Worm (Caenorhabditis elegans) whole organism, L1 larva: ENCODE results near the gene Y51H7C.41.
A peak's percentile ranks its signal among the peaks of the same experiment; 100 is the strongest.

Experiments
- C04F5.9 ChIP-seq: sonication (generic microtip); optimal IDR thresholded peaks from 2 replicates; lab custom pipeline; 2016; ENCODE audit warnings: missing genetic modification characterization, missing compliant biosample characterization
- C16A3.4 ChIP-seq: fragments of 150-350 bp; optimal IDR thresholded peaks from 2 replicates; lab custom pipeline; 2014; ENCODE audit warnings: missing biosample characterization, missing genetic modification characterization
- F16B12.6 ChIP-seq: fragments of 150-350 bp; optimal IDR thresholded peaks from 2 replicates; lab custom pipeline; 2014; ENCODE audit warnings: missing biosample characterization, missing genetic modification characterization
- Y116A8C.19 ChIP-seq: sonication (generic microtip); optimal IDR thresholded peaks from 2 replicates; lab custom pipeline; 2016; ENCODE audit warnings: missing compliant biosample characterization, missing genetic modification characterization, borderline replicate concordance
- aha-1 ChIP-seq: fragments of 150-350 bp; optimal IDR thresholded peaks from 2 replicates; lab custom pipeline; 2014; ENCODE audit warnings: missing biosample characterization, missing genetic modification characterization
- aly-2 ChIP-seq: fragments of 150-350 bp; optimal IDR thresholded peaks from 2 replicates; lab custom pipeline; 2014; ENCODE audit warnings: missing biosample characterization, missing genetic modification characterization
- ceh-8 ChIP-seq: fragments of 200-800 bp; sonication (Bioruptor generic); optimal IDR thresholded peaks from 2 replicates; lab custom pipeline; 2018; ENCODE audit warnings: mild to moderate bottlenecking, missing genetic modification characterization, moderate library complexity, missing compliant biosample characterization
- ceh-82 ChIP-seq, 3 experiments: fragments of 150-350 bp in 1 of 3; sonication (generic microtip) in 2 of 3; optimal IDR thresholded peaks; 2 replicates each; lab custom pipeline; 2014 to 2017; ENCODE audit warnings: missing biosample characterization in 3 of 3, missing genetic modification characterization in 3 of 3
- dsc-1 ChIP-seq: sonication (generic microtip); optimal IDR thresholded peaks from 2 replicates; lab custom pipeline; 2016; ENCODE audit warnings: mild to moderate bottlenecking, missing genetic modification characterization, missing compliant biosample characterization
- efl-3 ChIP-seq: fragments of 200-800 bp; sonication (Bioruptor generic); optimal IDR thresholded peaks from 2 replicates; lab custom pipeline; 2018; ENCODE audit warnings: mild to moderate bottlenecking, missing genetic modification characterization, missing compliant biosample characterization
- egl-13 ChIP-seq: sonication (generic microtip); optimal IDR thresholded peaks from 2 replicates; lab custom pipeline; 2016; ENCODE audit warnings: missing genotype, missing genetic modification reagents, missing genetic modification characterization, missing compliant biosample characterization
- egl-27 ChIP-seq, 2 experiments: fragments of 150-350 bp in 1 of 2; sonication (generic microtip); optimal IDR thresholded peaks; 3 replicates each; lab custom pipeline; 2017 to 2018; ENCODE audit warnings: missing biosample characterization in 2 of 2, missing genetic modification characterization in 2 of 2, missing genetic modification reagents in 2 of 2
- elt-2 ChIP-seq: sonication (generic microtip); optimal IDR thresholded peaks from 2 replicates; lab custom pipeline; 2016; ENCODE audit warnings: missing genetic modification characterization, mild to moderate bottlenecking, inconsistent platforms, missing compliant biosample characterization, missing genetic modification reagents
- elt-3 ChIP-seq, 6 experiments: fragments of 150-350 bp in 1 of 6; sonication (generic microtip); optimal IDR thresholded peaks; 2 replicates each; lab custom pipeline; 2017 to 2018; ENCODE audit warnings: missing biosample characterization in 6 of 6, missing genetic modification characterization in 6 of 6, inconsistent platforms in 1 of 6
- ets-5 ChIP-seq: fragments of 200-800 bp; sonication (Bioruptor generic); IDR thresholded peaks from 2 replicates; pipeline ENCODE4 v1.3.6; 2022; ENCODE audit warnings: missing genetic modification characterization, missing compliant biosample characterization
- fkh-10 ChIP-seq: sonication (generic microtip); optimal IDR thresholded peaks from 2 replicates; lab custom pipeline; 2017; ENCODE audit warnings: missing biosample characterization, missing genetic modification reagents, missing genetic modification characterization
- grh-1 ChIP-seq: fragments of 200-800 bp; sonication (Bioruptor generic); IDR thresholded peaks from 2 replicates; pipeline ENCODE4 v1.3.6; 2022; ENCODE audit warnings: missing genetic modification reagents, missing genetic modification characterization, missing compliant biosample characterization
- hlh-17 ChIP-seq: fragments of 200-800 bp; sonication (Bioruptor generic); optimal IDR thresholded peaks from 2 replicates; lab custom pipeline; 2018; ENCODE audit warnings: missing genetic modification characterization, mild to moderate bottlenecking, missing compliant biosample characterization, moderate library complexity, borderline replicate concordance
- hlh-4 ChIP-seq: sonication (generic microtip); optimal IDR thresholded peaks from 2 replicates; lab custom pipeline; 2016; ENCODE audit warnings: mild to moderate bottlenecking, missing genetic modification characterization, missing compliant biosample characterization
- hpl-2 ChIP-seq: fragments of 150-350 bp; optimal IDR thresholded peaks from 2 replicates; lab custom pipeline; 2014; ENCODE audit warnings: missing biosample characterization, missing genetic modification reagents, missing genetic modification characterization
- irx-1 ChIP-seq: sonication (generic microtip); optimal IDR thresholded peaks from 2 replicates; lab custom pipeline; 2016; ENCODE audit warnings: missing genetic modification characterization, missing compliant biosample characterization
- jun-1 ChIP-seq: fragments of 150-350 bp; optimal IDR thresholded peaks from 2 replicates; lab custom pipeline; 2014; ENCODE audit warnings: missing biosample characterization, missing genetic modification reagents, missing genetic modification characterization
- lin-13 ChIP-seq: fragments of 150-350 bp; optimal IDR thresholded peaks from 2 replicates; lab custom pipeline; 2014; ENCODE audit warnings: missing biosample characterization, missing genetic modification reagents, missing genetic modification characterization
- lin-14 ChIP-seq: fragments of 200-800 bp; sonication (Bioruptor generic); optimal IDR thresholded peaks from 2 replicates; lab custom pipeline; 2018; ENCODE audit warnings: mild to moderate bottlenecking, missing genetic modification characterization, moderate library complexity, missing compliant biosample characterization
- lin-35 ChIP-seq, 2 experiments: fragments of 150-350 bp; optimal IDR thresholded peaks; 2 replicates each; lab custom pipeline; 2014; ENCODE audit warnings: missing biosample characterization in 2 of 2, missing genetic modification characterization in 2 of 2, missing genetic modification reagents in 2 of 2
- lsy-2 ChIP-seq, 2 experiments: fragments of 150-350 bp; optimal IDR thresholded peaks; 2 replicates each; lab custom pipeline; 2014; ENCODE audit warnings: missing biosample characterization in 2 of 2, missing genetic modification characterization in 2 of 2
- mdl-1 ChIP-seq, 2 experiments: fragments of 150-350 bp; optimal IDR thresholded peaks; 2 replicates each; lab custom pipeline; 2014 to 2017; ENCODE audit warnings: missing biosample characterization in 2 of 2, missing genetic modification characterization in 2 of 2, inconsistent platforms in 1 of 2
- mep-1 ChIP-seq: fragments of 150-350 bp; optimal IDR thresholded peaks from 2 replicates; lab custom pipeline; 2014; ENCODE audit warnings: missing biosample characterization, missing genetic modification characterization
- nhr-12 ChIP-seq: sonication (generic microtip); optimal IDR thresholded peaks from 2 replicates; lab custom pipeline; 2017; ENCODE audit warnings: missing biosample characterization, missing genetic modification characterization
- nhr-19 ChIP-seq: fragments of 200-800 bp; sonication (Bioruptor generic); conservative IDR thresholded peaks from 2 replicates; pipeline ENCODE4 v1.3.6; 2022; ENCODE audit warnings: missing genetic modification characterization, missing compliant biosample characterization
- nhr-237 ChIP-seq: fragments of 150-350 bp; optimal IDR thresholded peaks from 2 replicates; lab custom pipeline; 2014; ENCODE audit warnings: missing biosample characterization, missing genetic modification characterization
- nhr-28 ChIP-seq: fragments of 150-350 bp; optimal IDR thresholded peaks from 2 replicates; lab custom pipeline; 2014; ENCODE audit warnings: missing biosample characterization, missing genetic modification characterization
- nhr-71 ChIP-seq: sonication (generic microtip); optimal IDR thresholded peaks from 2 replicates; lab custom pipeline; 2016; ENCODE audit warnings: mild to moderate bottlenecking, missing genetic modification characterization, moderate library complexity, missing compliant biosample characterization
- nhr-76 ChIP-seq: sonication (generic microtip); optimal IDR thresholded peaks from 2 replicates; lab custom pipeline; 2017; ENCODE audit warnings: missing biosample characterization, missing genetic modification characterization
- nhr-77 ChIP-seq: fragments of 150-350 bp; optimal IDR thresholded peaks from 2 replicates; lab custom pipeline; 2014; ENCODE audit warnings: missing biosample characterization, missing genetic modification characterization
- nhr-85 ChIP-seq: sonication (generic microtip); peaks from one replicate; lab custom pipeline; 2016; ENCODE audit warnings: missing genetic modification characterization, inconsistent platforms, missing compliant biosample characterization
- nhr-90 ChIP-seq: sonication (generic microtip); optimal IDR thresholded peaks from 2 replicates; lab custom pipeline; 2016; ENCODE audit warnings: mild to moderate bottlenecking, missing genetic modification characterization, missing compliant biosample characterization; ENCODE audit not compliant: poor library complexity
- pax-3 ChIP-seq: fragments of 200-800 bp; sonication (Bioruptor generic); optimal IDR thresholded peaks from 2 replicates; lab custom pipeline; 2018; ENCODE audit warnings: mild to moderate bottlenecking, missing genetic modification characterization, moderate library complexity, missing compliant biosample characterization
- rnt-1 ChIP-seq: sonication (generic microtip); optimal IDR thresholded peaks from 2 replicates; lab custom pipeline; 2016; ENCODE audit warnings: mild to moderate bottlenecking, missing genetic modification characterization, moderate library complexity, missing compliant biosample characterization
- skn-1 ChIP-seq: fragments of 150-350 bp; optimal IDR thresholded peaks from 2 replicates; lab custom pipeline; 2014; ENCODE audit warnings: missing biosample characterization, missing genetic modification characterization
- snpc-4 ChIP-seq: fragments of 150-350 bp; optimal IDR thresholded peaks from 2 replicates; lab custom pipeline; 2014; ENCODE audit warnings: missing biosample characterization, missing genetic modification characterization
- snu-23 ChIP-seq: sonication (generic microtip); optimal IDR thresholded peaks from 2 replicates; lab custom pipeline; 2016; ENCODE audit warnings: missing genetic modification characterization, missing compliant biosample characterization
- sox-4 ChIP-seq: sonication (generic microtip); optimal IDR thresholded peaks from 2 replicates; lab custom pipeline; 2016; ENCODE audit warnings: missing genetic modification characterization, missing compliant biosample characterization
- sptf-1 ChIP-seq: fragments of 150-350 bp; optimal IDR thresholded peaks from 2 replicates; lab custom pipeline; 2014; ENCODE audit warnings: missing biosample characterization, missing genetic modification characterization
- sup-37 ChIP-seq: fragments of 200-800 bp; sonication (Bioruptor generic); optimal IDR thresholded peaks from 2 replicates; lab custom pipeline; 2018; ENCODE audit warnings: mild to moderate bottlenecking, missing genetic modification characterization, missing compliant biosample characterization
- swsn-7 ChIP-seq: sonication (generic microtip); optimal IDR thresholded peaks from 2 replicates; lab custom pipeline; 2016; ENCODE audit warnings: missing genetic modification characterization, missing compliant biosample characterization
- tbx-2 ChIP-seq: sonication (generic microtip); optimal IDR thresholded peaks from 2 replicates; lab custom pipeline; 2016; ENCODE audit warnings: missing genetic modification characterization, missing compliant biosample characterization
- tlp-1 ChIP-seq: fragments of 150-350 bp; optimal IDR thresholded peaks from 2 replicates; lab custom pipeline; 2014; ENCODE audit warnings: missing biosample characterization, missing genetic modification characterization
- unc-86 ChIP-seq: sonication (generic microtip); optimal IDR thresholded peaks from 2 replicates; lab custom pipeline; 2016; ENCODE audit warnings: missing genetic modification characterization, missing compliant biosample characterization
- vab-15 ChIP-seq: sonication (generic microtip); optimal IDR thresholded peaks from 2 replicates; lab custom pipeline; 2017; ENCODE audit warnings: missing genotype, mild to moderate bottlenecking, missing genetic modification characterization, missing compliant biosample characterization
- zag-1 ChIP-seq: fragments of 150-350 bp; optimal IDR thresholded peaks from 2 replicates; lab custom pipeline; 2014; ENCODE audit warnings: missing biosample characterization, missing genetic modification characterization
- zip-4 ChIP-seq: fragments of 200-800 bp; sonication (Bioruptor generic); optimal IDR thresholded peaks from 2 replicates; lab custom pipeline; 2018; ENCODE audit warnings: mild to moderate bottlenecking, missing genetic modification characterization, moderate library complexity, missing compliant biosample characterization
- ztf-4 ChIP-seq: fragments of 150-350 bp; optimal IDR thresholded peaks from 2 replicates; lab custom pipeline; 2014; ENCODE audit warnings: missing biosample characterization, missing genetic modification characterization

Y51H7C.41 gene

DNA sequence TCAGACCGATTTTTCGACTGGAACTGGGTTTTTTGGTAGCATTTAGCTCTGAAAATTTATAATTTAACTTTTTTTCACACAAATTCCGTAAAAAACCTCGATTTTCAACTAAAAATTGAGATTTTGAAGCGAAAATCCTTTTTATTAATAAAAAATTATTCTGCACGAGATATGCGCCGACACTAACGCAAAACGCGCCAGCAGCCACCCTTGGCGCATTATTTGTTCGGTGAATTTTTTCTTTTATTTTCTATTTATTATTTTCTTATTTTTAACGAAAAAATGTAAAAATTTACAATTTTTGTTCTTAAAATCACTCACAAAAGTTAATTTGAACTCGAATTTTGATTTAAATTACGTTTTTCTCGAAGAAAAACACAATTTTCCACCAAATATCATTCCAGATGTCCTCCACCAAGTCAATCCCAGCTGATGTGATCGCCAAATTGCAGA lies 928 bp upstream of the Y51H7C.41 start, which contains the start of gene Y51H7C.7 (continued):
- TF ChIP-seq unc-86 (tag; lab: Kevin White, UChicago): peak; percentile 66
- no peak for TF ChIP-seq efl-3 (GFP tag; lab: Kevin White, UChicago)
- peak; percentile 19 for TF ChIP-seq C04F5.9
- no peak for TF ChIP-seq ztf-4
- TF ChIP-seq zip-4 (GFP tag; lab: Kevin White, UChicago): no peak
- no peak for TF ChIP-seq fkh-10 (GFP tag; lab: Kevin White, UChicago)
- TF ChIP-seq nhr-76 (tag; lab: Kevin White, UChicago): no peak
- no peak for TF ChIP-seq Y116A8C.19 (tag; lab: Kevin White, UChicago)
- no peak for TF ChIP-seq pax-3 (tag; lab: Kevin White, UChicago)
- peak; percentile 71 for TF ChIP-seq swsn-7
- peak; percentile 37 to 66 for TF ChIP-seq lin-35 (GFP tag; optimal IDR thresholded peaks at IDR 0.05; lab: Kevin White, UChicago)
- no peak for TF ChIP-seq nhr-12 (tag; lab: Kevin White, UChicago)
- peak; percentile 10 for TF ChIP-seq sox-4 (tag; lab: Kevin White, UChicago)
- TF ChIP-seq sup-37 (GFP tag; lab: Kevin White, UChicago): no peak
- TF ChIP-seq aha-1: peak; percentile 4
- TF ChIP-seq nhr-237 (tag; lab: Kevin White, UChicago): no peak
- no peak for TF ChIP-seq ets-5
- no peak for TF ChIP-seq nhr-77 (tag; lab: Kevin White, UChicago)
- no peak for TF ChIP-seq hlh-17 (GFP tag; lab: Kevin White, UChicago)
- peak; percentile 12 for TF ChIP-seq lin-13 (GFP tag; lab: Kevin White, UChicago)
- TF ChIP-seq hpl-2 (GFP tag; lab: Kevin White, UChicago): no peak
- no peak for TF ChIP-seq aly-2 (tag; lab: Kevin White, UChicago)
- peak; percentile 74 for TF ChIP-seq snu-23 (GFP tag; lab: Kevin White, UChicago)
- no peak for TF ChIP-seq tlp-1 (tag; lab: Kevin White, UChicago)
- TF ChIP-seq F16B12.6 (tag; lab: Kevin White, UChicago): peak; percentile 55
- no peak for TF ChIP-seq vab-15
- TF ChIP-seq elt-3 (tag; optimal IDR thresholded peaks at IDR 0.05; lab: Kevin White, UChicago): peak in 2 of 6 experiments; percentile 16 to 49
- peak; percentile 27 for TF ChIP-seq C16A3.4 (tag; lab: Kevin White, UChicago)
- TF ChIP-seq egl-13 (tag; lab: Kevin White, UChicago): peak; percentile 48
- TF ChIP-seq nhr-90 (tag; lab: Kevin White, UChicago): peak; percentile 74
- TF ChIP-seq nhr-85 (tag; lab: Kevin White, UChicago): no peak
- no peak for TF ChIP-seq hlh-4 (tag; lab: Kevin White, UChicago)
- peak; percentile 76 for TF ChIP-seq dsc-1 (tag; lab: Kevin White, UChicago)
- TF ChIP-seq zag-1 (tag; lab: Kevin White, UChicago): no peak
- peak in 1 of 2 experiments; percentile 84 for TF ChIP-seq lsy-2 (tag; optimal IDR thresholded peaks at IDR 0.05; lab: Kevin White, UChicago)
- TF ChIP-seq tbx-2: peak; percentile 74
- TF ChIP-seq grh-1 (GFP tag; lab: Robert Waterston, UW): peak; percentile 54
- no peak for TF ChIP-seq nhr-28 (tag; lab: Kevin White, UChicago)
- peak; percentile 73 for TF ChIP-seq rnt-1 (tag; lab: Kevin White, UChicago)
- no peak for TF ChIP-seq jun-1
- TF ChIP-seq mdl-1 (tag; optimal IDR thresholded peaks at IDR 0.05; lab: Kevin White, UChicago): peak in 1 of 2 experiments; percentile 31
- TF ChIP-seq egl-27 (tag; optimal IDR thresholded peaks at IDR 0.05; lab: Kevin White, UChicago): no peak
- TF ChIP-seq mep-1 (tag; lab: Kevin White, UChicago): no peak
- no peak for TF ChIP-seq ceh-8
- TF ChIP-seq irx-1 (tag; lab: Kevin White, UChicago): peak; percentile 81
- TF ChIP-seq elt-2 (tag; lab: Kevin White, UChicago): peak; percentile 25
- TF ChIP-seq ceh-82 (tag; optimal IDR thresholded peaks at IDR 0.05; lab: Kevin White, UChicago): peak; percentile 72 to 90 (median 72)
- no peak for TF ChIP-seq nhr-71 (tag; lab: Kevin White, UChicago)
- no peak for TF ChIP-seq sptf-1 (tag; lab: Kevin White, UChicago)
- TF ChIP-seq lin-14 (GFP tag; lab: Kevin White, UChicago): no peak
- peak; percentile 65 for TF ChIP-seq nhr-19 (GFP tag; lab: Robert Waterston, UW)
- peak; percentile 58 for TF ChIP-seq snpc-4 (tag; lab: Kevin White, UChicago)
- TF ChIP-seq skn-1 (tag; lab: Kevin White, UChicago): peak; percentile 61
